Worm (Caenorhabditis elegans) whole organism, mixed stage, embryonic: ENCODE data around the gene oac-6.
A peak's percentile ranks its signal among the peaks of the same experiment; 100 is the strongest.

Experiments
- M03D4.4 ChIP-seq: sonication (generic microtip); optimal IDR thresholded peaks from 2 replicates; lab custom pipeline; 2017; ENCODE audit warnings: mild to moderate bottlenecking, missing genetic modification characterization, missing compliant biosample characterization
- bed-3 ChIP-seq: fragments of 200-800 bp; sonication (Bioruptor generic); optimal IDR thresholded peaks from 3 replicates; lab custom pipeline; 2018; ENCODE audit warnings: mild to moderate bottlenecking, missing genetic modification characterization, moderate library complexity, missing compliant biosample characterization
- blmp-1 ChIP-seq: fragments of 150-350 bp; optimal IDR thresholded peaks from 2 replicates; lab custom pipeline; 2014; ENCODE audit warnings: missing biosample characterization, missing genetic modification characterization
- ceh-39 ChIP-seq: fragments of 150-350 bp; optimal IDR thresholded peaks from 2 replicates; lab custom pipeline; 2014; ENCODE audit warnings: missing biosample characterization, missing genetic modification characterization
- ceh-43 ChIP-seq: fragments of 200-800 bp; sonication (Bioruptor generic); optimal IDR thresholded peaks from 2 replicates; lab custom pipeline; 2018; ENCODE audit warnings: mild to moderate bottlenecking, missing genetic modification characterization, moderate library complexity, missing compliant biosample characterization
- ceh-83 ChIP-seq: fragments of 200-800 bp; sonication (Bioruptor generic); optimal IDR thresholded peaks from 2 replicates; lab custom pipeline; 2018; ENCODE audit warnings: mild to moderate bottlenecking, missing genetic modification characterization, missing compliant biosample characterization
- ces-1 ChIP-seq: fragments of 150-350 bp; optimal IDR thresholded peaks from 2 replicates; lab custom pipeline; 2014; ENCODE audit warnings: missing biosample characterization, missing genetic modification reagents, missing genetic modification characterization
- cnd-1 ChIP-seq: fragments of 200-800 bp; sonication (Bioruptor generic); optimal IDR thresholded peaks from 2 replicates; lab custom pipeline; 2018; ENCODE audit warnings: mild to moderate bottlenecking, missing genetic modification characterization, missing compliant biosample characterization
- drap-1 ChIP-seq: fragments of 200-800 bp; sonication (Bioruptor generic); optimal IDR thresholded peaks from 3 replicates; lab custom pipeline; 2018; ENCODE audit warnings: mild to moderate bottlenecking, missing genetic modification characterization, missing compliant biosample characterization
- elt-3 ChIP-seq: fragments of 150-350 bp; optimal IDR thresholded peaks from 2 replicates; lab custom pipeline; 2014; ENCODE audit warnings: missing biosample characterization, missing genetic modification characterization
- flh-1 ChIP-seq: fragments of 200-800 bp; sonication (Bioruptor generic); optimal IDR thresholded peaks from 2 replicates; lab custom pipeline; 2018; ENCODE audit warnings: mild to moderate bottlenecking, missing genetic modification characterization, moderate library complexity, missing compliant biosample characterization
- ham-2 ChIP-seq: fragments of 200-800 bp; sonication (Bioruptor generic); optimal IDR thresholded peaks from 2 replicates; lab custom pipeline; 2018; ENCODE audit warnings: mild to moderate bottlenecking, missing genetic modification characterization, missing compliant biosample characterization
- hlh-1 ChIP-seq: fragments of 150-350 bp; optimal IDR thresholded peaks from 2 replicates; lab custom pipeline; 2014; ENCODE audit warnings: missing biosample characterization, missing genetic modification reagents, missing genetic modification characterization
- lin-13 ChIP-seq: fragments of 150-350 bp; optimal IDR thresholded peaks from 2 replicates; lab custom pipeline; 2014; ENCODE audit warnings: missing biosample characterization, missing genetic modification characterization
- lin-32 ChIP-seq: fragments of 200-800 bp; sonication (Bioruptor generic); optimal IDR thresholded peaks from 2 replicates; lab custom pipeline; 2018; ENCODE audit warnings: mild to moderate bottlenecking, missing genetic modification characterization, missing compliant biosample characterization
- lsy-2 ChIP-seq: fragments of 150-350 bp; optimal IDR thresholded peaks from 2 replicates; lab custom pipeline; 2014; ENCODE audit warnings: missing biosample characterization, missing genetic modification characterization
- mab-5 ChIP-seq: fragments of 150-350 bp; optimal IDR thresholded peaks from 2 replicates; lab custom pipeline; 2014; ENCODE audit warnings: missing biosample characterization, missing genetic modification characterization
- mep-1 ChIP-seq: fragments of 150-350 bp; optimal IDR thresholded peaks from 2 replicates; lab custom pipeline; 2017; ENCODE audit warnings: missing biosample characterization, missing genetic modification reagents, missing genetic modification characterization, inconsistent platforms
- mls-2 ChIP-seq: sonication (generic microtip); optimal IDR thresholded peaks from 2 replicates; lab custom pipeline; 2016; ENCODE audit warnings: mild to moderate bottlenecking, missing genetic modification characterization, moderate library complexity, missing compliant biosample characterization
- nhr-12 ChIP-seq: fragments of 150-350 bp; optimal IDR thresholded peaks from 2 replicates; lab custom pipeline; 2014; ENCODE audit warnings: missing biosample characterization, missing genetic modification characterization
- nhr-2 ChIP-seq: fragments of 150-350 bp; optimal IDR thresholded peaks from 2 replicates; lab custom pipeline; 2014; ENCODE audit warnings: missing biosample characterization, missing genetic modification characterization
- nhr-237 ChIP-seq: fragments of 150-350 bp; optimal IDR thresholded peaks from 2 replicates; lab custom pipeline; 2014; ENCODE audit warnings: missing biosample characterization, missing genetic modification characterization
- nhr-28 ChIP-seq: fragments of 150-350 bp; optimal IDR thresholded peaks from 2 replicates; lab custom pipeline; 2014; ENCODE audit warnings: missing biosample characterization, missing genetic modification characterization
- nhr-76 ChIP-seq: sonication (generic microtip); optimal IDR thresholded peaks from 2 replicates; lab custom pipeline; 2017; ENCODE audit warnings: missing biosample characterization, missing genetic modification characterization
- pha-4 ChIP-seq: fragments of 150-350 bp; optimal IDR thresholded peaks from 2 replicates; lab custom pipeline; 2018; ENCODE audit warnings: missing biosample characterization, missing genetic modification reagents, missing genetic modification characterization
- snpc-4 ChIP-seq: fragments of 150-350 bp; optimal IDR thresholded peaks from 2 replicates; lab custom pipeline; 2014; ENCODE audit warnings: missing biosample characterization, missing genetic modification characterization
- sptf-1 ChIP-seq: sonication (generic microtip); optimal IDR thresholded peaks from 2 replicates; lab custom pipeline; 2017; ENCODE audit warnings: mild to moderate bottlenecking, missing genetic modification characterization, moderate library complexity, missing compliant biosample characterization
- tbx-8 ChIP-seq: fragments of 200-800 bp; sonication (Bioruptor generic); optimal IDR thresholded peaks from 2 replicates; lab custom pipeline; 2018; ENCODE audit warnings: mild to moderate bottlenecking, missing genetic modification characterization, moderate library complexity, missing compliant biosample characterization
- unc-120 ChIP-seq: sonication (generic microtip); optimal IDR thresholded peaks from 2 replicates; lab custom pipeline; 2017; ENCODE audit warnings: missing genetic modification characterization, missing compliant biosample characterization; ENCODE audit not compliant: poor library complexity, severe bottlenecking
- unc-62 ChIP-seq: fragments of 150-350 bp; optimal IDR thresholded peaks from 2 replicates; lab custom pipeline; 2014; ENCODE audit warnings: missing biosample characterization, missing genetic modification reagents, missing genetic modification characterization
- zip-8 ChIP-seq: fragments of 150-350 bp; optimal IDR thresholded peaks from 2 replicates; lab custom pipeline; 2014; ENCODE audit warnings: missing biosample characterization, missing genetic modification characterization
- ztf-11 ChIP-seq: fragments of 150-350 bp; optimal IDR thresholded peaks from 2 replicates; lab custom pipeline; 2014; ENCODE audit warnings: missing biosample characterization, missing genetic modification characterization

oac-6 gene

DNA sequence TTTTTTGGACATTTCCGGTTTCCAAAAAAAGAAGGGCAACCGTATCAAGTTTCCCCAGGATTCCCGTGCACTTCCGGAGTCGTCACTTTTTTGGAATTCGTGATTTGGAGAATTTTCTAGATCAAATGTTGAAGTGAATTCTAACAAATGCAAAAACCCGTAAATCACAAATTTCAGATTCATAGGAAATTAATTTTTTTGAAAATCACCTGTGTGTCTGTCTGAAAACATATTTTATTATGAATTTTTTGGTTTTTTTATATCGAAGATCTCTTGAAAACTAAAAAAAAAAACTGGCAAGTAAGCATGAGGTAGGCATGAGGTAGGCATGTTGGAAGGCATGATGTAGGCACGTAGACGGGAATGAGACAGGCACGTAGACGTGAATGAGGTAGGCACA, 47.5 kb downstream of the oac-6 start:
- TF ChIP-seq snpc-4 (tag; lab: Kevin White, UChicago) (no peak), ces-1 (GFP tag; lab: Kevin White, UChicago) (no peak), ztf-11 (tag; lab: Kevin White, UChicago) (no peak), elt-3 (tag; lab: Kevin White, UChicago) (no peak), cnd-1 (tag; lab: Kevin White, UChicago) (no peak), hlh-1 (tag; lab: Kevin White, UChicago) (no peak), flh-1 (GFP tag; lab: Kevin White, UChicago) (no peak), nhr-12 (tag; lab: Kevin White, UChicago) (no peak), ceh-83 (no peak), lsy-2 (no peak), M03D4.4 (tag; lab: Kevin White, UChicago) (no peak), tbx-8 (no peak), zip-8 (tag; lab: Kevin White, UChicago) (no peak), ceh-39 (tag; lab: Kevin White, UChicago) (no peak), nhr-76 (tag; lab: Kevin White, UChicago) (no peak), drap-1 (no peak), ham-2 (GFP tag; lab: Kevin White, UChicago) (no peak)
- TF ChIP-seq, all 35 proteins: peak for 0

- TF ChIP-seq mab-5 (tag; lab: Kevin White, UChicago) (no peak), unc-120 (tag; lab: Kevin White, UChicago) (peak; percentile 77), mep-1 (tag; lab: Kevin White, UChicago) (peak; percentile 0), drap-1 (peak; percentile 33)
Measured at ce11 chrV:16350775-16351378, 48.4 kb downstream of the oac-6 start.

DNA sequence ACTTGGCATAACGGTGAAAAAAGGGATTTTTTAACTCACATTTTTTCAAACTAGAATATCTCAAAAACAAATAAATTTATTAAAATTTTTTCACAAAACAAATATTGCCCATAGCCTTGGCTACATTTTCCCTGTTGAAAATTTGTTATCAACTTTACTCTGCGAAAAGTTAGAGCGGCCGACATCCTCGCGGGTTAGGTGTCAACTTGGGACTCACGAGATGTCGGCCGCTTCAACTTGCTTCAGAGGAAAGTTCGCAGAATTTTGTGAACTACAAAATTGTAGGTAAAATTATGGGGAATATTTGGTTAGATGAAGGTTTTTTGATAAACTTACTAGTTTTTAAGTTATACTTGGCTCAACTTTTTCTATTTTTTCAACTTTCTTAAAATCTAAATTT, 49.2 kb downstream of the oac-6 start:
- TF ChIP-seq elt-3 (tag; lab: Kevin White, UChicago) (no peak), sptf-1 (tag; lab: Kevin White, UChicago) (no peak), snpc-4 (tag; lab: Kevin White, UChicago) (no peak), zip-8 (tag; lab: Kevin White, UChicago) (no peak), nhr-2 (no peak), bed-3 (GFP tag; lab: Kevin White, UChicago) (no peak), flh-1 (GFP tag; lab: Kevin White, UChicago) (no peak), ceh-43 (GFP tag; lab: Kevin White, UChicago) (no peak), tbx-8 (no peak), blmp-1 (tag; lab: Kevin White, UChicago) (no peak), hlh-1 (tag; lab: Kevin White, UChicago) (no peak), nhr-28 (tag; lab: Kevin White, UChicago) (no peak), mls-2 (tag; lab: Kevin White, UChicago) (no peak)

- TF ChIP-seq pha-4 (tag; lab: Kevin White, UChicago) (no peak), ztf-11 (tag; lab: Kevin White, UChicago) (no peak), sptf-1 (tag; lab: Kevin White, UChicago) (no peak), hlh-1 (tag; lab: Kevin White, UChicago) (peak; percentile 39), unc-62 (GFP tag; lab: Kevin White, UChicago) (peak; percentile 12), unc-120 (tag; lab: Kevin White, UChicago) (peak; percentile 67), nhr-28 (tag; lab: Kevin White, UChicago) (no peak), lin-32 (GFP tag; lab: Kevin White, UChicago) (no peak)
Measured at ce11 chrV:16352282-16352681, 49.8 kb downstream of the oac-6 start.

- TF ChIP-seq ces-1 (GFP tag; lab: Kevin White, UChicago) = no peak
- TF ChIP-seq nhr-28 (tag; lab: Kevin White, UChicago) = no peak
- no peak for TF ChIP-seq unc-62 (GFP tag; lab: Kevin White, UChicago)
- no peak for TF ChIP-seq tbx-8
- no peak for TF ChIP-seq drap-1
- TF ChIP-seq ceh-39 (tag; lab: Kevin White, UChicago) = no peak
- TF ChIP-seq ham-2 (GFP tag; lab: Kevin White, UChicago) = no peak
- no peak for TF ChIP-seq ceh-83
- no peak for TF ChIP-seq nhr-237
- TF ChIP-seq nhr-12 (tag; lab: Kevin White, UChicago) = no peak
- no peak for TF ChIP-seq zip-8 (tag; lab: Kevin White, UChicago)
- no peak for TF ChIP-seq lsy-2
- no peak for TF ChIP-seq nhr-2
- TF ChIP-seq lin-32 (GFP tag; lab: Kevin White, UChicago) = no peak
- no peak for TF ChIP-seq unc-120 (tag; lab: Kevin White, UChicago)
- no peak for TF ChIP-seq ceh-43 (GFP tag; lab: Kevin White, UChicago)
- no peak for TF ChIP-seq flh-1 (GFP tag; lab: Kevin White, UChicago)
- TF ChIP-seq lin-13 (tag; lab: Kevin White, UChicago) = no peak
Measured at ce11 chrV:16354675-16355074, 52.2 kb downstream of the oac-6 start.
